Worm (Caenorhabditis elegans): ENCODE measurements around the gene dnc-4.

The dnc-4 gene

ce11 chrIV:7983728-7984346 is 35.8 kb downstream of the dnc-4 start:
- TF ChIP-seq nhr-43 (tag; optimal IDR thresholded peaks at IDR 0.05; ENCODE audit: poor library complexity, severe bottlenecking) (peak; percentile 58), hmg-11 (tag; optimal IDR thresholded peaks at IDR 0.05) (peak; percentile 22), tbx-2 (tag; optimal IDR thresholded peaks at IDR 0.05) (peak; percentile 19), daf-12 (tag; optimal IDR thresholded peaks at IDR 0.05) (no peak), aly-2 (tag; optimal IDR thresholded peaks at IDR 0.05) (no peak), elt-2 (tag; optimal IDR thresholded peaks at IDR 0.05) (peak; percentile 3), unc-39 (tag; optimal IDR thresholded peaks at IDR 0.05) (no peak), lsy-12 (tag; optimal IDR thresholded peaks at IDR 0.05) (peak; percentile 68), fkh-10 (GFP tag; optimal IDR thresholded peaks at IDR 0.05) (no peak), nhr-77 (tag; optimal IDR thresholded peaks at IDR 0.05) (no peak), pqm-1 (tag; optimal IDR thresholded peaks at IDR 0.05) (no peak), ama-1 (optimal IDR thresholded peaks at IDR 0.05) (peak; percentile 41)

- TF ChIP-seq nhr-11 (tag; optimal IDR thresholded peaks at IDR 0.05) (no peak), ama-1 (optimal IDR thresholded peaks at IDR 0.05) (peak; percentile 60), nhr-25 (tag; optimal IDR thresholded peaks at IDR 0.05) (peak; percentile 29), elt-1 (tag; optimal IDR thresholded peaks at IDR 0.05) (peak; percentile 83)
Observed at ce11 chrIV:7983021-7983420, 36.6 kb downstream of the dnc-4 start.

- TF ChIP-seq fos-1 (tag; optimal IDR thresholded peaks at IDR 0.05) (no peak), nhr-67 (tag; optimal IDR thresholded peaks at IDR 0.05) (no peak), eor-1 (tag; optimal IDR thresholded peaks at IDR 0.05) (no peak), nhr-23 (tag; optimal IDR thresholded peaks at IDR 0.05) (peak; percentile 29), ceh-28 (tag; optimal IDR thresholded peaks at IDR 0.05) (no peak), elt-1 (tag; optimal IDR thresholded peaks at IDR 0.05) (peak; percentile 7), unc-39 (tag; optimal IDR thresholded peaks at IDR 0.05) (no peak), mdl-1 (tag; optimal IDR thresholded peaks at IDR 0.05) (no peak), tbx-2 (tag; optimal IDR thresholded peaks at IDR 0.05) (no peak), nhr-12 (tag; optimal IDR thresholded peaks at IDR 0.05) (no peak), ceh-16 (tag; optimal IDR thresholded peaks at IDR 0.05) (no peak), sea-2 (GFP tag; optimal IDR thresholded peaks at IDR 0.05) (no peak), daf-12 (tag; optimal IDR thresholded peaks at IDR 0.05) (no peak), elt-2 (tag; optimal IDR thresholded peaks at IDR 0.05) (peak; percentile 7), pha-4 (tag; optimal IDR thresholded peaks at IDR 0.05) (peak; percentile 47), egl-27 (tag; optimal IDR thresholded peaks at IDR 0.05) (no peak), ama-1 (optimal IDR thresholded peaks at IDR 0.05) (peak; percentile 50), aly-2 (tag; optimal IDR thresholded peaks at IDR 0.05) (no peak), nhr-11 (tag; optimal IDR thresholded peaks at IDR 0.05) (no peak), zag-1 (tag; optimal IDR thresholded peaks at IDR 0.05) (no peak), unc-62 (GFP tag; optimal IDR thresholded peaks at IDR 0.05) (no peak), lin-39 (tag; optimal IDR thresholded peaks at IDR 0.05) (peak; percentile 81), skn-1 (tag; optimal IDR thresholded peaks at IDR 0.05) (no peak), mml-1 (tag; optimal IDR thresholded peaks at IDR 0.05) (no peak), fkh-2 (tag; optimal IDR thresholded peaks at IDR 0.05) (no peak), hmg-11 (tag; optimal IDR thresholded peaks at IDR 0.05) (no peak), jun-1 (tag; optimal IDR thresholded peaks at IDR 0.05) (no peak), nhr-237 (tag; optimal IDR thresholded peaks at IDR 0.05) (no peak), nfya-1 (tag; optimal IDR thresholded peaks at IDR 0.05; ENCODE audit: insufficient read depth) (peak; percentile 57), ztf-4 (tag; optimal IDR thresholded peaks at IDR 0.05) (no peak), pqm-1 (tag; optimal IDR thresholded peaks at IDR 0.05) (no peak), nhr-43 (tag; optimal IDR thresholded peaks at IDR 0.05; ENCODE audit: poor library complexity, severe bottlenecking) (no peak), nhr-77 (tag; optimal IDR thresholded peaks at IDR 0.05) (no peak), R02D3.7 (tag; optimal IDR thresholded peaks at IDR 0.05) (no peak), lin-15B (tag; optimal IDR thresholded peaks at IDR 0.05) (peak; percentile 54), nhr-25 (tag; optimal IDR thresholded peaks at IDR 0.05) (no peak), lsy-12 (tag; optimal IDR thresholded peaks at IDR 0.05) (no peak), nhr-76 (tag; optimal IDR thresholded peaks at IDR 0.05) (no peak), ztf-11 (tag; optimal IDR thresholded peaks at IDR 0.05) (no peak), ceh-9 (tag; optimal IDR thresholded peaks at IDR 0.05) (no peak), ceh-82 (tag; optimal IDR thresholded peaks at IDR 0.05) (no peak), snpc-4 (tag; optimal IDR thresholded peaks at IDR 0.05) (no peak), egl-5 (tag; optimal IDR thresholded peaks at IDR 0.05) (no peak), ZK546.5 (tag; optimal IDR thresholded peaks at IDR 0.05) (no peak), nhr-28 (tag; optimal IDR thresholded peaks at IDR 0.05) (no peak), fkh-10 (GFP tag; optimal IDR thresholded peaks at IDR 0.05) (no peak), elt-3 (tag; optimal IDR thresholded peaks at IDR 0.05) (no peak)
Observed at ce11 chrIV:7982024-7982576, 37.5 kb downstream of the dnc-4 start, which contains the start of gene arf-5. Gene arf-5 (plus strand): TSS chrIV:7982526.

All from whole organism, L3 larva.